Fruit fly (Drosophila melanogaster) whole organism: ENCODE measurements around the gene spir.

Source experiments
- CG8478 ChIP-seq: fragments of >200 bp; optimal IDR thresholded peaks from 2 replicates; lab custom pipeline; 2018; ENCODE audit warnings: inconsistent platforms
- Dll ChIP-seq: fragments of >200 bp; optimal IDR thresholded peaks from 2 replicates; lab custom pipeline; 2017
- EcR ChIP-seq, 2 experiments: fragments of >200 bp; optimal IDR thresholded peaks; 2 replicates each; lab custom pipeline; 2017; ENCODE audit warnings: missing biosample characterization in 2 of 2, missing genetic modification characterization in 2 of 2, missing genetic modification reagents in 2 of 2
- pan ChIP-seq: fragments of >200 bp; optimal IDR thresholded peaks from 2 replicates; lab custom pipeline; 2017
- psq ChIP-seq: fragments of >200 bp; optimal IDR thresholded peaks from 2 replicates; lab custom pipeline; 2017
- usp ChIP-seq: fragments of >200 bp; optimal IDR thresholded peaks from 2 replicates; lab custom pipeline; 2017; ENCODE audit warnings: missing biosample characterization, missing genetic modification characterization, mixed read lengths

Gene spir

dm6 chr2L:20314693-20315268, 3.8 kb downstream of the spir start:
- TF ChIP-seq psq (lab: Kevin White, UChicago) (no peak), EcR (GFP tag; optimal IDR thresholded peaks at IDR 0.05; lab: Kevin White, UChicago) (no peak), CG8478 (no peak), Dll (no peak), usp (GFP tag; lab: Kevin White, UChicago) (no peak), pan (lab: Kevin White, UChicago) (no peak)

dm6 chr2L:20321207-20321773, 10.3 kb downstream of the spir start:
- TF ChIP-seq CG8478: no peak
- no peak for TF ChIP-seq psq (lab: Kevin White, UChicago)
- no peak for TF ChIP-seq Dll
- TF ChIP-seq EcR (GFP tag; optimal IDR thresholded peaks at IDR 0.05; lab: Kevin White, UChicago): no peak
- no peak for TF ChIP-seq pan (lab: Kevin White, UChicago)
- no peak for TF ChIP-seq usp (GFP tag; lab: Kevin White, UChicago)

DNA sequence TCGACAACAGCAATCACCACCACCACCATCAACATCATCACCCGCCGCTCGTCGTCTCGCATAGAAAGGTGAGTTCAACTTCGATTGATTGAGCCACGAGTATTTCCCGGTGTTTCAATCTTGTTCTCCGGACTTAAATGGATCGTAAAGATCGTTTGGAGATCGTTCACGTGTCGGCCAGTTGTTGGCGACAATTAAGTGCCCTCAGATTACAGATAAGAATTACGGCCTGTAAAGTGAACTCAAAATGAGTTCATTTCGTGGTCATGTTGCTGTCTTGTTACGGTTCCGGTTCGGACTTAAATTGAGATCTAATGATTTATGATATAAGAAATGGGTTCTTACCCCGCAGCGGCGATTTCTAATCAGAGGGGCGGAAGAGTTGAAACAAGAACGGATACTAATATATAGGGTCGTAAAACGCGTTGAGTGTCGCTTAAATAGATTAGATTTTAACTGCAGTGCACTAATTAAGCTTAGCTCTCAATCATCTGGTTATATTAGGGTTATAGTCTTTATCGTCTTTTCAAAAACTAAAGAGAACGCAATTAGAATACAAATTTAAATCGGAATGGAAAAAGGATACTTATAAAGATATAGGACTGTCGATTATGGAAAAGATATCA, 11.1 kb downstream of the spir start:
- TF ChIP-seq CG8478: no peak
- TF ChIP-seq Dll: no peak
- no peak for TF ChIP-seq EcR (GFP tag; optimal IDR thresholded peaks at IDR 0.05; lab: Kevin White, UChicago)
- no peak for TF ChIP-seq pan (lab: Kevin White, UChicago)
- TF ChIP-seq psq (lab: Kevin White, UChicago): no peak
- TF ChIP-seq usp (GFP tag; lab: Kevin White, UChicago): no peak

dm6 chr2L:20325383-20325782, 14.4 kb downstream of the spir start:
- TF ChIP-seq EcR (GFP tag; optimal IDR thresholded peaks at IDR 0.05; lab: Kevin White, UChicago) (no peak), psq (lab: Kevin White, UChicago) (no peak), CG8478 (no peak), Dll (no peak), usp (GFP tag; lab: Kevin White, UChicago) (no peak), pan (lab: Kevin White, UChicago) (no peak)

DNA sequence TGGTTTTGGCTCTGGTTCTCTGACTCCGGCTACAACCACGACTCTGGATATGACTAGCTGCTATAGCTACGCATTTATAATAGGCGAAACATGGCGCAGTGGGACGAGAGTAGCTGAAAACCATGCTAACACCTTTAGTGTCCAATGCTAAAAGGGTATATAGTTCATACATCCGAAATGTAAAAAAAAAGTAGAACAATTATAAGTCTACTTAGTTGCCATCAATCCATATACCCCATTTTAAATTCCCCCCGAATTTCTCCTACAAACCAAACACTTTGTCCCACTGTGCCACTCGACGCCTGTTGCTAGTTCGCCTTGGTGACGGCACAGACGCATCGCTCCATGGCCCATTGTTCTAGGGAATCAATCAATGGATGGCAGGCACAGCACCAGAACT, 15.3 kb downstream of the spir start:
- TF ChIP-seq pan (lab: Kevin White, UChicago) (no peak), EcR (GFP tag; optimal IDR thresholded peaks at IDR 0.05; lab: Kevin White, UChicago) (no peak), Dll (no peak), CG8478 (no peak), usp (GFP tag; lab: Kevin White, UChicago) (no peak), psq (lab: Kevin White, UChicago) (no peak)

DNA sequence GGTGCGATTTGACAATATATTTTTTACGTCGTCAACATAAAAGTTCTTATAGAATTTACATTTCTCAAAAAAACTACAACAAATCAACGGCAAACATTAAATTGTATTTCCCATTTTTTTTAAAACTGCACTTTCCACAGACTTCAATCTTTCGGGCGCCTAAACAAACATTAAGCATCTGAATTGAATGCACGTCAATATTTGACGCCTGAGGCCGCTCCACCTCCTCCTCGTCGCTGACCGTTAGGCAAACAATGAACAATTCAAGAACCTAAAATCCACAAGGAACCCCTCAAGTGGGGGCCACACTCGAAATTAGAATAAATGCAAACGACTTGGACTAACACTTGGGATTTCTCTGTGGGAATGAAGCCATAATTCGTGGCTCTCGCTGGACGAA, 16.4 kb downstream of the spir start:
- TF ChIP-seq psq (lab: Kevin White, UChicago) (no peak), Dll (no peak), usp (GFP tag; lab: Kevin White, UChicago) (no peak), CG8478 (no peak), pan (lab: Kevin White, UChicago) (no peak), EcR (GFP tag; optimal IDR thresholded peaks at IDR 0.05; lab: Kevin White, UChicago) (no peak)

DNA sequence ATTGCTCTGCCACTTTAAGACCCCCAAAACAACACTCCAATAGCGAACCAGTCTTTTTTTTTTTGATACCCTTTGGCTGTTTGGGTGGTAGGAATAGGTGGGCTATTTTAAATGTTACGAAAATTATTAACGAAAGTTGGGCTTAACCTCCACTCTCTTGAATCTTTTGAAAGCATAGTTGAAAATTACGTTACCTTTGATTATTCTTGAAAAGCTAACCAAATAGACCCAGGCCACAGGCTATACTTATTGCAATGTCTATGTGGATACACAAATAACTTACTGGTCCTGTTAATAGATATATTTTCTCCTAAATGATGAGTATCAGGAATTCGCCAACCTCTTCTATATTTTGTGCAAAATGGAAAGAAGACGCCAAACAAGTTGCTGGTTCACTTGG, 16.9 kb downstream of the spir start:
- TF ChIP-seq psq (lab: Kevin White, UChicago) (no peak), EcR (GFP tag; optimal IDR thresholded peaks at IDR 0.05; lab: Kevin White, UChicago) (no peak), pan (lab: Kevin White, UChicago) (no peak), usp (GFP tag; lab: Kevin White, UChicago) (no peak), Dll (no peak), CG8478 (no peak)

DNA sequence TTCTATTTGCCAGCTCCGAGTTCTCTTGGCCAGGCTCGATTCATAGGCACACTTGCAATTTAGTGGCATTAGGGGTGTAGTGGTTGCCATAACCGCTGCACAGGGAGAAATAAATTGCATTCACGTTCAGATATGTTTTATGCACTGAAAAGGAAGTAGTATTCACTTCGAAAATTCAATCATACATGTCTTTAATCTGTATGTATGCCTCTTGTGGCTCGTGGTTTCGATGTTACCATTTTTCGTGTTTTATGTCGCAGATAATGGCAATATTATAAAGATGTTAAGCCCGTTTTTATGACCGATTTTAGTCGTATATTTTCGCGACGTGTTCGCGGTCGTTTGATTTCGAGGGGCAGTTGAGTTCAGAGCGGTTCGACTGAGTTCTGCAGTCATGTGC, 17.6 kb downstream of the spir start:
- TF ChIP-seq Dll: no peak
- TF ChIP-seq usp (GFP tag; lab: Kevin White, UChicago): no peak
- no peak for TF ChIP-seq pan (lab: Kevin White, UChicago)
- no peak for TF ChIP-seq EcR (GFP tag; optimal IDR thresholded peaks at IDR 0.05; lab: Kevin White, UChicago)
- no peak for TF ChIP-seq CG8478
- no peak for TF ChIP-seq psq (lab: Kevin White, UChicago)

DNA sequence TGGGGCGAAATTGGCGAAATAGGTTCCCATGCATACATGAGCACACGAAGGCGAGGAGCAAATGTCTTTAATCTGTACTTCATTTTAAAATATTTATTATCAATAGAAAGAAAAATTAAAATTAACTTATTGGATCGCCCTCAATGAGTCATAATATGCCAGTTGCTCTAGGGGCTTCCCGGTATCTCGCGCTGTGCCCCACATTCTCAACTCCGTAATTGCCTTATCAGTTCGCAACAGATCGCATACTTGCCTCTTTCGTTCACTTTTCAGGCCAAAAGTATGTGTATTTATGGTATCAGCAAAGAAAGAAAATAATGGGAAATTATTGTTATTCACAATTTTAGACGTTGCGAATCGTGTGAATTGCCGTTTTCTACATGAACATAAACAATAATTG, 18.6 kb downstream of the spir start:
- TF ChIP-seq CG8478 (no peak), pan (lab: Kevin White, UChicago) (no peak), usp (GFP tag; lab: Kevin White, UChicago) (no peak), Dll (no peak), psq (lab: Kevin White, UChicago) (no peak), EcR (GFP tag; optimal IDR thresholded peaks at IDR 0.05; lab: Kevin White, UChicago) (no peak)

DNA sequence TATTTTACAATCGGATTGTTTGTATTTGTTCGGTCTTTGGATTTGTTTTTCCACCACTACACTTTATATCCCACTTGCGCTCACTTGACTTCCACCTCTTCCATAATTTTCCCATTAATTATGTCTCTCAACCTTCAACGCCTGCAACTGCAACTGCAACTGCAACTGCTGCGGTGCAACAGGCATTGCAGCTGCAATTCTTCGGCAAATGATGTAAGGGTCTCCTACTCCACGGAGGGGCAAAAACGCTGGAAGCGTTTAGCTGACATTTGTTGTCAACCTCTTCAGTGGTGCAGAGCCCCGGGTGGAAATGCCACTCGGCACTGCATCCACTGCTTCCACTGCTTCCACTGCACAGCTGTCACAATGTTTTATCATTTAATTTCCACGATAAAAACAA, 22.0 kb downstream of the spir start:
- no peak for TF ChIP-seq usp (GFP tag; lab: Kevin White, UChicago)
- TF ChIP-seq CG8478: no peak
- TF ChIP-seq EcR (GFP tag; optimal IDR thresholded peaks at IDR 0.05; lab: Kevin White, UChicago): no peak
- no peak for TF ChIP-seq Dll
- no peak for TF ChIP-seq psq (lab: Kevin White, UChicago)
- no peak for TF ChIP-seq pan (lab: Kevin White, UChicago)

DNA sequence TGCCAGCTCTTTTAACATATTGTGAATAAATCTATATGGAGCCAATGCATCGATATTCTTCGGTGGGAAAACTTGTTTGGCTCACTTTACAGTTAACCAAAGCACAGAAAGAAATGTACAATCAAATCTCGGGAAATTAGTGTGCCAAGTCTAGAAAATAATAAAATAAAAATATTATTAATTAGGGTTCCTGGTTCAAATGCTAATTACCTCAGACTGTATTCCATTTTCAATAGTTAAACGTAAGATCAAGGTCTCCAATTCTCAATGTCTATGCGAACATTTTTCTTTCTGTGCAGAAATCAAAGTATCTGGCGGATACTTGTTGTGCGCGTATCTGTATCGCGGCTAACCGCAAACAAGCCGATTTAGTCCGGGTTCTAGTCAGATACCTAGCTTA, 23.9 kb downstream of the spir start:
- TF ChIP-seq pan (lab: Kevin White, UChicago) (no peak), psq (lab: Kevin White, UChicago) (no peak), CG8478 (no peak), EcR (GFP tag; optimal IDR thresholded peaks at IDR 0.05; lab: Kevin White, UChicago) (no peak), Dll (no peak), usp (GFP tag; lab: Kevin White, UChicago) (no peak)

DNA sequence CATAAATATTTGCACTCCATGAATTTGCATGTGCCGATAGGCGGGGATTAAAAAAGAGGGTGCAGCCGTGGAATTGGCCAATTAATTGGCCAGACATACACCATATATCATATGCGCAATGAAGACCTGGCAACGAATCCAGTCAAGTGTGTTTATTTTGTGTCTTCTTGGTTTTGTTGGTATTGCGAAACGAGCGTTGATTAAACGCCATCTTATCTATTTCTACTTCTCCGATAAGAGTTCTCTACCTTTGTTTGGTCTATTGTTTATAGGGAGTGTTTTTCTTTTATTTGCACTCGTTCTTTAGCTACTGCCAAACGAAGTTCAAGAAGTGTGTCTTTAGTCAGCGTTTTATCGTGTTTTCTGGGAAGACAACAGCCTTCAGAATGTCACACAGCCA, 26.8 kb downstream of the spir start:
- TF ChIP-seq usp (GFP tag; lab: Kevin White, UChicago) (no peak), Dll (no peak), pan (lab: Kevin White, UChicago) (no peak), psq (lab: Kevin White, UChicago) (no peak), CG8478 (no peak), EcR (GFP tag; optimal IDR thresholded peaks at IDR 0.05; lab: Kevin White, UChicago) (no peak)
